Worm (Caenorhabditis elegans): Measurements from ENCODE around the gene lgc-28.

- TF ChIP-seq ama-1 (optimal IDR thresholded peaks at IDR 0.05) (no peak), flt-1 (GFP tag; IDR thresholded peaks at IDR 0.05) (no peak), tbx-37 (GFP tag; conservative IDR thresholded peaks at IDR 0.05) (no peak), pes-1 (GFP tag; IDR thresholded peaks at IDR 0.05) (no peak), ceh-36 (tag; optimal IDR thresholded peaks at IDR 0.05) (no peak), ets-7 (tag; optimal IDR thresholded peaks at IDR 0.05) (no peak), scrt-1 (GFP tag; IDR thresholded peaks at IDR 0.05) (no peak), hnd-1 (tag; optimal IDR thresholded peaks at IDR 0.05) (no peak), ceh-13 (GFP tag; optimal IDR thresholded peaks at IDR 0.05) (no peak), F13C5.2 (tag; optimal IDR thresholded peaks at IDR 0.05) (no peak)
These were observed 2.4 kb downstream of the lgc-28 start, which contains the start of gene sri-71 for ce11 chrII:2627154-2627799.

Data from whole organism, early embryonic.